Fruit fly (Drosophila melanogaster) S2 (cell line): Measurements from ENCODE around the gene CG13258.

Source experiments
- CG8478 ChIP-seq: fragments of >200 bp; optimal IDR thresholded peaks from 2 replicates; lab custom pipeline; 2018
- CTCF ChIP-seq, 2 experiments: fragments of >200 bp; optimal IDR thresholded peaks; 2 replicates each; lab custom pipeline; 2018

DNA sequence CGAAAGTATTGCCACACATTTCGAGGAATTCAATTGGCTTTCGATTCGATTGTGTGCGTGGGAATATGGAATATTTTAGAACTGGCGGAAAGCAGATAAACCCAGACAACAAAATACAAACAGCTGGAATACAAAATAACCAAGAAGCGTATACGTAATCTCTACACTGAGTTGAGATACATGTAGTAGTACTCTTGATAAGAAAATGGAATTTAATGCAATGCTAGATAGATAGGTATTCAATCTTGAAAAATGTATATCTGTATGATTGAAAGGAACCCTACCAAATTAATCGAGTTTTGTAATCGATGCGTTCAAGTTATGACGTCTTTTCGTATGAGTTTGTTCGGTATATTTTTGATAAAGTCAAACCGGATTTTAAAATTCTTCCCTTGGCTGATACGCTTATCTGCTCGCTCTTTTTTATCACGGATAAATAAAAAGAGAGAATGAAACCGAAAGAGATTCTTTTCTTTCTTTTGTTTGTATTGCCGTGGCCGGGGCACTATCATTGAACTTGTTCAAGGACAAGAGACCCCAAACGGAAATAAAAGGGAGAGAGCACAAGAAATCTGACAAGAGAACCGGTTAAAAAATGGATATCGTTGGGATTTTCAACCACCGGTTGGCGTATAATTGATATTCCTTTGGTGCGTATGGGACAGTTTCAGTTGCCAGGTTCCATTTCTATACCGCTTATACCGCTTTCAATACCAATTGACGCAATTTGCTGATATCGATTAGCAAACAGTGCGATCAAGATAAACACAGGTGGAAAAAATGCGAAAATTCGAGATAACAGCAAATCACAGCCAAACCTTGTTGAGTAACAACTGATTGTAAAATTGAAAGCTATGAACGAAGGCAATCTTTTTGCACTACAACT is 37.4 kb downstream of the CG13258 start:
- TF ChIP-seq CG8478 (lab: Kevin White, UChicago) (no peak), CTCF (optimal IDR thresholded peaks at IDR 0.05; lab: Kevin White, UChicago) (no peak)
